Fruit fly (Drosophila melanogaster): ENCODE measurements around the gene Adss.

Adss gene

DNA sequence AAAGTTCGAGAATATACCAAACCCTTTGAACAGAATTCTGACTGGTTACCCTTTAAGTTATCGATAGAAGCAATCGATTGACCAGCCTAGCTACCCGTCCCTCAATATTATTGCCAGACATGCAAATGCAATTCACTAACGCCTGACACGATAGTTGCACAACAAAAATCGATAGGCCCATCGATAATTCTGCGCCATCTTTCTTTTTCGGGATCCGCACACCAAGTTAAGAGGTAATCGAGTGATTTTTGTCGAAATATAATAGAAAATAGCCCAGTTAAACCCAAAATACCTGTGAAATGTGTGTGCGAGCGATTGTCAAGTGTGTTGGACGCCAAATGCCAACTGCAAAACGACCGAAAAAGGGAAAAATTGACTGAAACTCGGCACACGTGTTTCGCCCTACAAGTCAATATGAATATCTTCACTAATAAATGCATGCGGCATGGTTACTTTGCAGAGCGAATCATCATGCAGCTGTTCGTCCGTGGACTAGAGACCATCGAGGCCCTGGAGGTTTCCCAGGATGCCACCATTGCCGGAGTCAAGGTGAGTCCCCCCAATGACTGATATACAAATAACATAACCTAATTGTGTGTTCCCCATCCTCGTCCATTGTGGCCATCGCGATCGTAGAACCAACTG lies 20.1 kb upstream of the Adss start, which contains the start of gene RpS30 (continued):
- TF ChIP-seq CG7786 (GFP tag; optimal IDR thresholded peaks at IDR 0.05) (peak; percentile 10), Lhr (GFP tag; optimal IDR thresholded peaks at IDR 0.05) (peak; percentile 66), ATbp (GFP tag; optimal IDR thresholded peaks at IDR 0.05) (no peak), Bteb2 (GFP tag; optimal IDR thresholded peaks at IDR 0.05) (peak; percentile 44), BtbVII (GFP tag; optimal IDR thresholded peaks at IDR 0.05) (no peak), CG1024 (GFP tag; IDR thresholded peaks at IDR 0.05) (no peak), Sry-δ (GFP tag; optimal IDR thresholded peaks at IDR 0.05) (peak; percentile 95), tio (GFP tag; optimal IDR thresholded peaks at IDR 0.05) (no peak), Ada2b (GFP tag; IDR thresholded peaks at IDR 0.05) (no peak), da (GFP tag; optimal IDR thresholded peaks at IDR 0.05) (no peak), bowl (GFP tag; IDR thresholded peaks at IDR 0.05) (no peak), ind (GFP tag; optimal IDR thresholded peaks at IDR 0.05) (no peak), CG1233 (GFP tag; optimal IDR thresholded peaks at IDR 0.05) (peak; percentile 16), nerfin-1 (tag; optimal IDR thresholded peaks at IDR 0.05) (peak; percentile 34), CG1603 (tag; optimal IDR thresholded peaks at IDR 0.05) (peak; percentile 91), CG18476 (GFP tag; optimal IDR thresholded peaks at IDR 0.05) (no peak), dpn (GFP tag; optimal IDR thresholded peaks at IDR 0.05) (peak; percentile 29 to 46), jumu (GFP tag; optimal IDR thresholded peaks at IDR 0.05) (no peak), CG17912 (GFP tag; optimal IDR thresholded peaks at IDR 0.05) (no peak), ash1 (GFP tag; optimal IDR thresholded peaks at IDR 0.05) (no peak), Dll (GFP tag; IDR thresholded peaks at IDR 0.05; ENCODE audit: partially characterized antibody) (peak; percentile 95), HLHmδ (GFP tag; optimal IDR thresholded peaks at IDR 0.05) (no peak), pros (GFP tag; optimal IDR thresholded peaks at IDR 0.05) (no peak), Hsf (GFP tag; optimal IDR thresholded peaks at IDR 0.05) (peak; percentile 46), dan (GFP tag; IDR thresholded peaks at IDR 0.05) (no peak), CG7357 (GFP tag; IDR thresholded peaks at IDR 0.05) (no peak), B-H1 (GFP tag; IDR thresholded peaks at IDR 0.05) (no peak), Mes4 (GFP tag; optimal IDR thresholded peaks at IDR 0.05) (peak; percentile 53), wek (GFP tag; optimal IDR thresholded peaks at IDR 0.05) (no peak), trem (tag; optimal IDR thresholded peaks at IDR 0.05) (peak; percentile 87), Jarid2 (GFP tag; optimal IDR thresholded peaks at IDR 0.05) (peak; percentile 35), E2f1 (GFP tag; IDR thresholded peaks at IDR 0.05) (peak; percentile 25; the same call in 1 of the 2 replicates), Lim3 (GFP tag; IDR thresholded peaks at IDR 0.05) (no peak), CG10654 (GFP tag; optimal IDR thresholded peaks at IDR 0.05) (no peak), CG13287 (GFP tag; IDR thresholded peaks at IDR 0.05; ENCODE audit: partially characterized antibody) (peak; percentile 98), hb (GFP tag; IDR thresholded peaks at IDR 0.05; ENCODE audit: partially characterized antibody) (peak; percentile 96), nau (GFP tag; optimal IDR thresholded peaks at IDR 0.05) (peak; percentile 2), crc (GFP tag; optimal IDR thresholded peaks at IDR 0.05) (peak; percentile 2), CG4617 (GFP tag; optimal IDR thresholded peaks at IDR 0.05; ENCODE audit: borderline replicate concordance) (peak; percentile 74), cad (GFP tag; optimal IDR thresholded peaks at IDR 0.05) (no peak), HHEX (GFP tag; optimal IDR thresholded peaks at IDR 0.05) (no peak), CG8924 (tag; optimal IDR thresholded peaks at IDR 0.05) (peak; percentile 46), CG1529 (GFP tag; optimal IDR thresholded peaks at IDR 0.05) (no peak), CG4854 (GFP tag; optimal IDR thresholded peaks at IDR 0.05) (peak; percentile 33), grn (GFP tag; optimal IDR thresholded peaks at IDR 0.05) (no peak), cato (GFP tag; optimal IDR thresholded peaks at IDR 0.05; ENCODE audit: borderline replicate concordance) (no peak), Fer2 (tag; optimal IDR thresholded peaks at IDR 0.05) (no peak), NfI (GFP tag; optimal IDR thresholded peaks at IDR 0.05) (peak; percentile 52), Sox100B (GFP tag; optimal IDR thresholded peaks at IDR 0.05) (no peak), Hr39 (optimal IDR thresholded peaks at IDR 0.05) (no peak)
